Worm (Caenorhabditis elegans) whole organism, L3 larva: ENCODE results near the gene C08F11.13.

Experiments used
- ZK546.5 ChIP-seq: sonication (generic microtip); optimal IDR thresholded peaks from 2 replicates; lab custom pipeline; 2017; ENCODE audit warnings: missing biosample characterization, missing genetic modification characterization
- ceh-82 ChIP-seq: fragments of 150-350 bp; optimal IDR thresholded peaks from 2 replicates; lab custom pipeline; 2014; ENCODE audit warnings: missing biosample characterization, missing genetic modification characterization
- lin-15B ChIP-seq: fragments of 150-350 bp; optimal IDR thresholded peaks from 2 replicates; lab custom pipeline; 2014; ENCODE audit warnings: missing biosample characterization, missing genetic modification characterization
- lin-39 ChIP-seq: fragments of 150-350 bp; optimal IDR thresholded peaks from 2 replicates; lab custom pipeline; 2018; ENCODE audit warnings: missing biosample characterization, missing genetic modification reagents, missing genetic modification characterization
- nfya-1 ChIP-seq: sonication (generic microtip); optimal IDR thresholded peaks from 2 replicates; lab custom pipeline; 2017; ENCODE audit warnings: missing genetic modification characterization, mild to moderate bottlenecking, missing compliant biosample characterization, antibody characterized with exemption, moderate library complexity; ENCODE audit not compliant: insufficient read depth
- nhr-12 ChIP-seq: fragments of 150-350 bp; optimal IDR thresholded peaks from 2 replicates; lab custom pipeline; 2014; ENCODE audit warnings: missing biosample characterization, missing genetic modification characterization
- nhr-23 ChIP-seq: fragments of 150-350 bp; optimal IDR thresholded peaks from 2 replicates; lab custom pipeline; 2014; ENCODE audit warnings: missing biosample characterization, missing genetic modification reagents, missing genetic modification characterization
- nhr-237 ChIP-seq: fragments of 150-350 bp; optimal IDR thresholded peaks from 2 replicates; lab custom pipeline; 2014; ENCODE audit warnings: missing biosample characterization, missing genetic modification characterization
- nhr-28 ChIP-seq: fragments of 150-350 bp; optimal IDR thresholded peaks from 2 replicates; lab custom pipeline; 2014; ENCODE audit warnings: missing biosample characterization, missing genetic modification characterization
- pqm-1 ChIP-seq: fragments of 150-350 bp; optimal IDR thresholded peaks from 2 replicates; lab custom pipeline; 2017; ENCODE audit warnings: missing biosample characterization, missing genetic modification characterization, inconsistent platforms
- snpc-4 ChIP-seq: fragments of 150-350 bp; optimal IDR thresholded peaks from 2 replicates; lab custom pipeline; 2014; ENCODE audit warnings: missing biosample characterization, missing genetic modification characterization
- unc-39 ChIP-seq: sonication (generic microtip); optimal IDR thresholded peaks from 4 replicates; lab custom pipeline; 2017; ENCODE audit warnings: missing biosample characterization, missing genetic modification characterization
- zag-1 ChIP-seq: fragments of 150-350 bp; optimal IDR thresholded peaks from 2 replicates; lab custom pipeline; 2014; ENCODE audit warnings: missing biosample characterization, missing genetic modification characterization
- ztf-4 ChIP-seq: fragments of 150-350 bp; optimal IDR thresholded peaks from 2 replicates; lab custom pipeline; 2014; ENCODE audit warnings: missing biosample characterization, missing genetic modification characterization

ce11 chrIV:13559020-13559419 is 50.7 kb downstream of the C08F11.13 start:
- no peak for TF ChIP-seq nhr-28 (tag; lab: Kevin White, UChicago)
- TF ChIP-seq zag-1, result no peak
- TF ChIP-seq nhr-23 (tag; lab: Kevin White, UChicago), result no peak
- TF ChIP-seq ZK546.5 (tag; lab: Kevin White, UChicago), result no peak
- TF ChIP-seq nfya-1 (tag; lab: Kevin White, UChicago), result no peak
- no peak for TF ChIP-seq ceh-82 (tag; lab: Kevin White, UChicago)
- TF ChIP-seq nhr-12 (tag; lab: Kevin White, UChicago), result no peak
- no peak for TF ChIP-seq snpc-4 (tag; lab: Kevin White, UChicago)
- TF ChIP-seq lin-15B, result no peak
- TF ChIP-seq ztf-4 (tag; lab: Kevin White, UChicago), result no peak
- no peak for TF ChIP-seq unc-39
- no peak for TF ChIP-seq nhr-237 (tag; lab: Kevin White, UChicago)
- TF ChIP-seq pqm-1 (tag; lab: Kevin White, UChicago), result no peak
- no peak for TF ChIP-seq lin-39 (tag; lab: Kevin White, UChicago)
